Fruit fly (Drosophila melanogaster): ENCODE data around the gene Klp67A.

Gene Klp67A

DNA sequence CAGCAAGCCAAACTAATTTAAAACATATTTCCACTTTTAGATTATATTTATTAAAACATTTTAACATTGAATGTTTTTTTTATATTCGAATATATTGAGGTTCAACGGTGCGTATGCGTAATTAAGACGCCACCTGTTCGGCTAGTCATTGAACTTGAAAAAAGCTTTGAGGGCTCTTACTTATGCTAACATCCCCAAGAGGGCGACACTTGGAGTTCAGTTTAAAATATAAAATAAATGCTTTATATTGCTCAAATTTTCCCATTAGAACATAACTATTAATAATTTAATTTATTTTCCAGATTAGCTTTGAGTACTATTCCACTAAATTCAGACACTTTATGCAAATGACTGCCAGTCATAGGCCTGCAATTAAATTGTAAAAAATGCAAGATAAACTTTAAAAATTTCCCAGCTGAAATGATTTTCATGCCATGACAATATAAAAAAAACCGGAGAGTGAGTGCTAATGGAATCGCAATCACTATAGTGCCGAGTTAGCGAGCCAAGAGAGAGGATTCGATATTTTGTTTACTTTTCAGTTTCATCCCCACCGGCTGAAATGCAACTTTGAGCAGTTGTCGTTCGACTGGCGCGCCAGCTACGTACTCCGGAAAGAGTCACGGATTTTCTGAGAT is 33.0 kb downstream of the Klp67A start, which contains the start of gene PGRP-LA (continued):
- TF ChIP-seq eg (GFP tag; IDR thresholded peaks at IDR 0.05) (no peak), CG9139 (GFP tag; optimal IDR thresholded peaks at IDR 0.05) (no peak), pdm3 (GFP tag; optimal IDR thresholded peaks at IDR 0.05) (peak; percentile 44), CG11902 (GFP tag; optimal IDR thresholded peaks at IDR 0.05) (no peak), fd85E (GFP tag; optimal IDR thresholded peaks at IDR 0.05) (no peak), salr (GFP tag; optimal IDR thresholded peaks at IDR 0.05) (no peak), Smox (GFP tag; optimal IDR thresholded peaks at IDR 0.05) (no peak), Hr38 (GFP tag; optimal IDR thresholded peaks at IDR 0.05) (no peak), Eip78C (GFP tag) (peak; percentile 69)
